Worm (Caenorhabditis elegans): Measurements from ENCODE around the gene msp-64.

DNA sequence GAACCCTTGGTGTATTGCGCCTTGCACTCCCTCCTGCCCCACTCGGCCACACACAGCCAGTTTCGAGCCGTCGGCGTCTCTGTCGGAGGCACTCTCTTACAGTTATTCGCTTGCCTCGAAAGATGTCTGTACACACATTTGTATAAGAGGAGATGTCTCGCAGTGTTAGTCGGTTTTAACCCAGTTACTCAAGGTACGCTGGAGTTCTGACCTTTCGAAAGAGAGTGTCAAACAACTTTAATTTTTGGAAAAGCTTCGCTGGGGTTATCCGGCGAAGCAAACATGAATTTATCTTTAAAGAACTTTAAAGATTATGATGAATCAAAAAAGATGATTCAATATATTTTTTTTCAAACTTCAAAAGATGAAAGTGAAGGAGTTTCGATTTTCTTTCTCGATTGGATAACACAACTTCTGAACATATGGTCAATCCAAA is 34.6 kb upstream of the msp-64 start:
- TF ChIP-seq unc-39 (tag; optimal IDR thresholded peaks at IDR 0.05): peak; percentile 73
- TF ChIP-seq hmg-11 (tag; optimal IDR thresholded peaks at IDR 0.05): peak; percentile 99
- TF ChIP-seq skn-1 (tag; optimal IDR thresholded peaks at IDR 0.05): peak; percentile 96
- TF ChIP-seq ama-1 (optimal IDR thresholded peaks at IDR 0.05): peak; percentile 100
- TF ChIP-seq lin-39 (tag; optimal IDR thresholded peaks at IDR 0.05): peak; percentile 99
- peak; percentile 90 for TF ChIP-seq nhr-28 (tag; optimal IDR thresholded peaks at IDR 0.05)
- peak; percentile 74 for TF ChIP-seq unc-62 (GFP tag; optimal IDR thresholded peaks at IDR 0.05)
- TF ChIP-seq ztf-4 (tag; optimal IDR thresholded peaks at IDR 0.05): peak; percentile 79
- TF ChIP-seq ceh-9 (tag; optimal IDR thresholded peaks at IDR 0.05): peak; percentile 37
- peak; percentile 95 for TF ChIP-seq nhr-43 (tag; optimal IDR thresholded peaks at IDR 0.05; ENCODE audit: poor library complexity, severe bottlenecking)
- peak; percentile 96 for TF ChIP-seq R02D3.7 (tag; optimal IDR thresholded peaks at IDR 0.05)
- TF ChIP-seq snpc-4 (tag; optimal IDR thresholded peaks at IDR 0.05): peak; percentile 100
- peak; percentile 85 for TF ChIP-seq elt-1 (tag; optimal IDR thresholded peaks at IDR 0.05)

Measured in whole organism, L3 larva.